Worm (Caenorhabditis elegans) whole organism, L2 larva: ENCODE measurements around the gene Y50E8A.12.

ENCODE experiments used
- alr-1 ChIP-seq: fragments of 150-350 bp; optimal IDR thresholded peaks from 2 replicates; lab custom pipeline; 2014; ENCODE audit warnings: missing biosample characterization, missing genetic modification characterization
- ceh-82 ChIP-seq: fragments of 150-350 bp; optimal IDR thresholded peaks from 2 replicates; lab custom pipeline; 2014; ENCODE audit warnings: missing biosample characterization, missing genetic modification characterization
- egl-27 ChIP-seq: sonication (generic microtip); optimal IDR thresholded peaks from 3 replicates; lab custom pipeline; 2017; ENCODE audit warnings: missing biosample characterization, missing genetic modification reagents, missing genetic modification characterization
- mbf-1 ChIP-seq: sonication (generic microtip); optimal IDR thresholded peaks from 2 replicates; lab custom pipeline; 2017; ENCODE audit warnings: missing biosample characterization, missing genetic modification characterization
- nhr-23 ChIP-seq: fragments of 150-350 bp; optimal IDR thresholded peaks from 2 replicates; lab custom pipeline; 2014; ENCODE audit warnings: missing biosample characterization, missing genetic modification reagents, missing genetic modification characterization
- nhr-25 ChIP-seq: fragments of 150-350 bp; sonication (generic microtip); optimal IDR thresholded peaks from 3 replicates; lab custom pipeline; 2014; ENCODE audit warnings: missing biosample characterization, missing genetic modification characterization
- nhr-77 ChIP-seq: fragments of 150-350 bp; optimal IDR thresholded peaks from 2 replicates; lab custom pipeline; 2014; ENCODE audit warnings: missing biosample characterization, missing genetic modification characterization
- unc-62 ChIP-seq: fragments of 150-350 bp; optimal IDR thresholded peaks from 2 replicates; lab custom pipeline; 2014; ENCODE audit warnings: missing biosample characterization, missing genetic modification reagents, missing genetic modification characterization
- ztf-1 ChIP-seq: fragments of 200-800 bp; sonication (Bioruptor generic); conservative IDR thresholded peaks from 2 replicates; pipeline ENCODE4 v1.3.6; 2022; ENCODE audit warnings: missing genetic modification characterization, missing compliant biosample characterization
- ztf-11 ChIP-seq: sonication (generic microtip); optimal IDR thresholded peaks from 2 replicates; lab custom pipeline; 2017; ENCODE audit warnings: missing biosample characterization, missing genetic modification characterization

DNA sequence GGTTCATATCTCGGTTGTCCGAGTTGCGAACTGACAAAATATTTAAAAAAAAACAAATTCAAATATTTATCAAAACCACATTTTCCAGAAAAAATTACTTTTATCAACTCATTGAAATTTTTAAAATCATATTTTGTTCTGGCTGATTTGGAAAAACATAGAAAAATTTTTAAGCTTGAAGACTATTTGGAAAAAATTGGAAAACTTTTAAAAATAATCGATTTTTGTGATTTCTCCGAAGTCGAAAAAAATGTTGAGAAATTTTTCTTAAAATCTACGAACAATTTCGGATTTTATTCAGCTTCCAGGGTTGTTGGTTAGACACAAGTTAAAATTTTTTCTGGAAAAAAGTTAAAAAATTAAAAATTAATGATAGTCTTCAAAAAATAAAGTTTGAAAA lies 47.2 kb downstream of the Y50E8A.12 start, which contains the start of gene Y50E8A.5:
- no peak for TF ChIP-seq alr-1
- TF ChIP-seq mbf-1 (tag; lab: Kevin White, UChicago) = no peak
- no peak for TF ChIP-seq nhr-23
- TF ChIP-seq unc-62 (GFP tag; lab: Kevin White, UChicago) = no peak
- TF ChIP-seq nhr-77 = no peak
- no peak for TF ChIP-seq ceh-82 (tag; lab: Kevin White, UChicago)
- no peak for TF ChIP-seq nhr-25 (tag; lab: Kevin White, UChicago)
- TF ChIP-seq ztf-1 = no peak
- no peak for TF ChIP-seq egl-27 (tag; lab: Kevin White, UChicago)
- no peak for TF ChIP-seq ztf-11 (tag; lab: Kevin White, UChicago)
